Worm (Caenorhabditis elegans): Measurements from ENCODE around the gene mdt-10.

ce11 chrII:7810869-7811543 is 43.8 kb downstream of the mdt-10 start, which contains the start of gene cki-1:
- TF ChIP-seq F13C5.2 (tag; optimal IDR thresholded peaks at IDR 0.05) (no peak), ets-7 (tag; optimal IDR thresholded peaks at IDR 0.05) (no peak), pes-1 (GFP tag; IDR thresholded peaks at IDR 0.05) (peak; percentile 50), tra-4 (tag; optimal IDR thresholded peaks at IDR 0.05) (no peak), hmg-4 (GFP tag; optimal IDR thresholded peaks at IDR 0.05) (peak; percentile 72), ama-1 (optimal IDR thresholded peaks at IDR 0.05) (no peak), tbx-11 (GFP tag; IDR thresholded peaks at IDR 0.05) (no peak), sea-1 (GFP tag; conservative IDR thresholded peaks at IDR 0.05) (0 out of 2 replicates have a peak, but pooled peaks have one; percentile 49), tbx-37 (GFP tag; conservative IDR thresholded peaks at IDR 0.05) (no peak), B0310.2 (tag; optimal IDR thresholded peaks at IDR 0.05) (peak; percentile 44), hnd-1 (tag; optimal IDR thresholded peaks at IDR 0.05) (no peak), flt-1 (GFP tag; IDR thresholded peaks at IDR 0.05) (0 out of 2 replicates have a peak, but pooled peaks have one; percentile 40), ceh-13 (GFP tag; optimal IDR thresholded peaks at IDR 0.05) (no peak), ceh-36 (tag; optimal IDR thresholded peaks at IDR 0.05) (peak; percentile 36)
